Fruit fly (Drosophila melanogaster): ENCODE results near the gene mRpS18A.

The mRpS18A gene

dm6 chr3R:8562484-8562886 lies at the start of gene mRpS18A, which contains the start of gene CG31460:
TSS of gene mRpS18A (minus strand) at chr3R:8562593.
TSS of gene CG31460 (plus strand) at chr3R:8562673.
- TF ChIP-seq CG8478 (optimal IDR thresholded peaks at IDR 0.05): no peak
- TF ChIP-seq CTCF (optimal IDR thresholded peaks at IDR 0.05): no peak

- TF ChIP-seq CG8478 (optimal IDR thresholded peaks at IDR 0.05): no peak
- no peak for TF ChIP-seq CTCF (optimal IDR thresholded peaks at IDR 0.05)
These were observed 33.8 kb upstream of the mRpS18A start for dm6 chr3R:8596161-8596560.

DNA sequence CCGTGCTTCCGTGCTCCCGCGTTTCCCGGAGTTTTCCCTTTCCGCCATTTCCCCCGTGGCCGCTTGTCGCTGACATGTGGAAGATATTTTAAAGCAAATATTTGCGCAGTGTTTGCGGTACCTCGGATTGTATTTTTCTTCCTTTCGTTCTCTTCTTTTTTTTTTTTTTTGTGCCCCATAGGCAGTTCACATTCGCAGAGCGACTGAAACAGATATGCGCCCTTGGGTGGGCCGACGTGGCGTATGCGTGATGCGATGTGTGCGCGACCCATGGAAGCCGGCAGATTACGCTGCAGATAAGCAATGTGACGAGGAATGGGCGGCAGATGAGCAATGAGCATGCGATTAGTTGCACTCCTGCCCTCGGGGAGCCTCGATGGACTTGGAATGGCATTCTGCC lies 25.5 kb upstream of the mRpS18A start:
- TF ChIP-seq CTCF (optimal IDR thresholded peaks at IDR 0.05) (no peak), CG8478 (optimal IDR thresholded peaks at IDR 0.05) (no peak)

DNA sequence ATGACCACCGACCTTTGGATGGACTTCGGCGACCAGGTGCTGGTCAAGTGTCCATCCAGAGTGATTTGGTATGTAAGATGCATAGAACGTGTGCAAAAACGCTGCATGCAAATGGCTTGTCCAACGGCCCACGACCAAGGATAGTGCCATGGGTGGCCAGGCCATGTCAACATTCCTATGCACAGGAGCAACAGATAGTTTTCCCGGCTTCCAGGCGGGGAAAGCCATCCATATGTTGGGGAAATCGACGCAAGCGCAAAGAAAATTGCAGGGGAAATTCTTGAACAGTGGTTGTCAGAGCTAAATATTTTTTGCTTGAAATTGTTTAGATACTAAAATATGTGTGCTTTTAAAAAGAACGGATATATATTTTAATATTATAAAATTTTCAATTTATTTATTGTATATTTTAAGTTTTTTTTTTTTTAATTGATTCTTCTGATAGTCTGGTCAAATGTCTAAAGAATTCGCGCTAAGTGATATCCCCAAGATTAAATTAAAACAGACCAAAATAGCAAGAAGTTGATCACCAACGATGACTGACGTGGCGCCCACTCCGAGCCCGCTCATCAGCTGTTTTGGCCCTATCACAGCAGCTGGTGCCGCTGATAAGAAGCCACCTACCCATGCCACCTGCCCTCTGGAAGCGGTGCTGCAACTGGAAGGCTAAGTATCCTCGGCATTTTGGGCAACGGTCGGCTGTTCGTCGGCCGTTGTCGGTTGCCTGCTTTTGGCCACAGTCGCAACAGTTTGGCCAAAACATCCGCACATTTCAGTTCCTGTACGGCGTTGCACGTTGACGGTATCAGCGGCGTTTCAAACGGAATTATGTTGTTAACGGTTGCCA lies 15.2 kb upstream of the mRpS18A start, which contains the start of gene 5-HT2B:
TSS of gene 5-HT2B (plus strand) at position 797 of the 847 bp plus-strand sequence.
- TF ChIP-seq CTCF (optimal IDR thresholded peaks at IDR 0.05) (no peak), CG8478 (optimal IDR thresholded peaks at IDR 0.05) (no peak)

- TF ChIP-seq CG8478 (optimal IDR thresholded peaks at IDR 0.05) (no peak), CTCF (optimal IDR thresholded peaks at IDR 0.05) (no peak)
These were observed 1.4 kb upstream of the mRpS18A start, which contains the start of gene Cenp-C for dm6 chr3R:8563774-8564173. TSS of gene Cenp-C (plus strand) at chr3R:8564105.

DNA sequence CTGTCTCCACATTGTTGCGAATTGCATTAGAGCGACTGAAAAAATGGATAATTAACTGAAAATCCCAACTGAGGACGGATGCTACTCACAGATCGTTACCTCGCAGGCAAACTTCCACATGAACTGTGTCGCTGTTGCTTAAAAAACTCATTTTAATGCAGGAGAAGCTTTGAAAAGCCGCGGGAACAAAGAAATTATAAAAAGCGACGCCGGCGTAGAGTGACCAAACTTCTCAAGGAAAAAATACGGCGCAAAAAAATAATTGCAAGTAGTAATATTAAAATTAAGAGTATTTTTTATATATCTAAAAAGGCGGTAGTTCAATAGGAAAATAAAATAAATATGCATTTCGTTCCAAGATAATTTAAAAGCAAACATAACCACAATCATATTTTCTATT lies 871 bp downstream of the mRpS18A start, which contains the start of gene pch2:
TSS of gene pch2 (minus strand) at position 243 of the 400 bp plus-strand sequence.
- no peak for TF ChIP-seq CG8478 (optimal IDR thresholded peaks at IDR 0.05)

dm6 chr3R:8552308-8552707 lies 10.1 kb downstream of the mRpS18A start, which contains the start of gene Or85d:
TSS of gene Or85d (plus strand) at chr3R:8552608.
- TF ChIP-seq CG8478 (optimal IDR thresholded peaks at IDR 0.05) (no peak), CTCF (optimal IDR thresholded peaks at IDR 0.05) (no peak)

DNA sequence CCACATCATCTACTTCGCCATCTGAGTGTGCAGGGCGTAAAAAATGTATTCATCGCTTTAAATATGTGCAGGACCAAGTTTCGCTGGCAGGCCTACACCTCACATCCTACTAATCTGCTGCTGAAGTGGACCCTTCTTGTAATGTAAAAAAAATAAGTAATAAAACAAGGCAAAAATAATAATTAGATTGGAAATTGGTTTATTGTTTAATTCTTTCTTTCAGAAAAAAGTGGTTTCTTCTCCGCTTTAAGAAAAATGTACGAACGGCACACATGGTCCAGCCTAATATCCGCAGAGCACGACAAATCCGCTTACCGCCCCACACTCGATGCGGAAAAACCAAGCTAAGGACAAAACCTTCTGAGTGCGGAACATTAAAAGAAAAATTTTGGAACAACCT lies 16.5 kb downstream of the mRpS18A start:
- no peak for TF ChIP-seq CTCF (optimal IDR thresholded peaks at IDR 0.05)
- TF ChIP-seq CG8478 (optimal IDR thresholded peaks at IDR 0.05): no peak

DNA sequence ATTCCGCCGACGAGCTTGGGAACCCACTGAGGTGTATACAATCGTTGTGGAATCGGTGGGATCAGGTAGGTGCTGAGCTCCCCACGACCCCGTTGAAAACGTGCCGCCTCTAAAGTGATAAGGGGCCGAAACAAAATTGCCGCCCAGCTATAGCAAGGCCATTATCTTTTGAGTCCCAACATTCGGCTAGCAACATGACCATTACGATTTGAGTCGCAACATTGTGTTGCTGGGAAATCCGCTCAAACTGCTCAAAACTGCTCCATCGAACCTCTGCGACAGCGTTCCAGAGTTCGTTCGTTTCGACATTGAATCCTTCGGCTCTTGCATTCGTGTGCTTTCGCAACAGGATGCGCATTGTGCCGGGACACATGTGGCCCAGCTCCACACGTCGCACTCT lies 33.5 kb downstream of the mRpS18A start, which contains the start of gene CG11741:
TSS of gene CG11741 (minus strand) at position 16 of the 400 bp plus-strand sequence.
- TF ChIP-seq CG8478 (optimal IDR thresholded peaks at IDR 0.05) (no peak), CTCF (optimal IDR thresholded peaks at IDR 0.05) (no peak)

DNA sequence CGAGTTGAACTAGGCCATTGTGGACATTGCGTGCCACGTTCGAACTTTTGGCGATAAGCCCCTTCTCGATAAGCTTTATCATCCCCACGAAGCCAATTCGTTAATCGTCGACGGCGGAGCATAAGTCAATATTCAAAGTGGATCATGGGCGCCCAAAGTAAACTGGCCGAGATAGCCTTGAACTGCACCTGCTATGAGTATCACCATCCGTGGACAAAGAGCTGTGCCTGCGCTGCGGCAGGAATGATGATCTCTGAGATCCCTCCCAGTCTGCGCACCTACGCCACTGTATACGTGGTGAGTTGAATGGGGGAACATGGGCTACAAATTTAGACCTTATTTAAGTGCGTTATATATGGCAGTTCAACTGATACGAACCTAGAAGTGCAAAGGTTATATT lies 38.1 kb downstream of the mRpS18A start:
- TF ChIP-seq CG8478 (optimal IDR thresholded peaks at IDR 0.05) (no peak), CTCF (optimal IDR thresholded peaks at IDR 0.05) (no peak)

DNA sequence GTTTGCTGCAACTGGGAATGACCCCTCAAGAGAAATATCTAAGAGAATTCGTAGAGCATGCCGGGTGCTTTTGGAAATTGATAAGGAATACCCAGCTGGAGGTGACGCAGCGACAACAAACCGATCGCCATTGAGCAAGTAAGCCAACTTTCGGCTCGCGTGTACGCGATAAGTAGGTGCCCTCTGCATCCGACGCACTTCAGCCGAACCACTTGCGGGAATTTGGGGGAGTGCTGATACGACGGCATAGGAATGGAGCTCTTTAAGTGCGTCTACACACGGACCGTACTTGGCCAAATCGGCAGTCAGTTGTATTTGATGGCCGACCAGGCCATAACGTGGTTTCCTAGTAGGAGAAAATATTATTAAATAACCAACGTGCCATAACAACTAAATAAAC lies 38.7 kb downstream of the mRpS18A start, which contains the start of gene CG31259:
TSS of gene CG31259 (plus strand) at position 277 of the 400 bp plus-strand sequence.
- TF ChIP-seq CG8478 (optimal IDR thresholded peaks at IDR 0.05): no peak
- TF ChIP-seq CTCF (optimal IDR thresholded peaks at IDR 0.05): no peak

- no peak for TF ChIP-seq CG8478 (optimal IDR thresholded peaks at IDR 0.05)
- no peak for TF ChIP-seq CTCF (optimal IDR thresholded peaks at IDR 0.05)
These were observed 40.9 kb downstream of the mRpS18A start, which contains the start of gene CG31454 for dm6 chr3R:8521499-8521898. TSS of gene CG31454 (plus strand) at chr3R:8521658.

- TF ChIP-seq CTCF (optimal IDR thresholded peaks at IDR 0.05) (no peak), CG8478 (optimal IDR thresholded peaks at IDR 0.05) (no peak)
These were observed 41.6 kb downstream of the mRpS18A start for dm6 chr3R:8520809-8521208.

DNA sequence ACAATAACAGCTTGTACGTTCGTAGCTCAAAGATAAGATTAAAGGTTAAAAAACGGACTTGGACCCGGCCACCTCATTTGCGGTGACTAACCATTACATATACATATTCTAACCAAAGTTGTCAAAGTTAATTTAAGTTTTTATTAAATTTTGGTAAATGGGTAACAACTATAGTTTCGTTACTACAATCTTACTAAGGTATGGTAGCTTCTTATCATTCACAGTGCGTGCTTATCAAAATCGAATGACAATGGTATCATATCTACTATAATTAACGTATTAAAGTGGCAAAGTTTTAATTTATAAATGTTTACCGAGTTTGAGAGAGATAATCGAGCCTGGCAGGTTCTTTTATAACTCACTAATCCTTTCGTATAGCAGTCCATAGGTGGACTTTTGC lies 43.2 kb downstream of the mRpS18A start:
- TF ChIP-seq CG8478 (optimal IDR thresholded peaks at IDR 0.05): no peak
- no peak for TF ChIP-seq CTCF (optimal IDR thresholded peaks at IDR 0.05)

dm6 chr3R:8518565-8519154 lies 43.7 kb downstream of the mRpS18A start:
- TF ChIP-seq CTCF (optimal IDR thresholded peaks at IDR 0.05) (no peak), CG8478 (optimal IDR thresholded peaks at IDR 0.05) (no peak)

dm6 chr3R:8517752-8518185 lies 44.6 kb downstream of the mRpS18A start, which contains the start of gene CG11737:
TSS of gene CG11737 (plus strand) at chr3R:8517868.
- no peak for TF ChIP-seq CG8478 (optimal IDR thresholded peaks at IDR 0.05)
- no peak for TF ChIP-seq CTCF (optimal IDR thresholded peaks at IDR 0.05)
